Fruit fly (Drosophila melanogaster) S2 (cell line): Measurements from ENCODE around the gene kel.

Source experiments
- CG8478 ChIP-seq: fragments of >200 bp; optimal IDR thresholded peaks from 2 replicates; lab custom pipeline; 2018
- CTCF ChIP-seq, 2 experiments: fragments of >200 bp; optimal IDR thresholded peaks; 2 replicates each; lab custom pipeline; 2018

dm6 chr2L:18152172-18152639 is 14.3 kb upstream of the kel start, which contains the start of gene Socs36E:
- TF ChIP-seq CTCF (optimal IDR thresholded peaks at IDR 0.05; lab: Kevin White, UChicago), result peak; percentile 82 to 89
- TF ChIP-seq CG8478 (lab: Kevin White, UChicago), result no peak
